Fruit fly (Drosophila melanogaster) whole organism, embryonic: ENCODE results near the gene CG7120.

Experiments
- B-H1 ChIP-seq: fragments of 200-800 bp; sonication (Bioruptor generic); IDR thresholded peaks from 3 replicates; pipeline ENCODE4 v1.3.6; 2022; ENCODE audit warnings: missing biosample characterization, missing genetic modification characterization
- CG10267 ChIP-seq: fragments of 200-800 bp; sonication (Bioruptor generic); optimal IDR thresholded peaks from 2 replicates; lab custom pipeline; 2018; ENCODE audit warnings: missing biosample characterization, mild to moderate bottlenecking, missing genetic modification characterization, moderate library complexity
- CG11247 ChIP-seq: fragments of 200-800 bp; sonication (Bioruptor generic); IDR thresholded peaks from 2 replicates; pipeline ENCODE4 v1.3.6; 2022; ENCODE audit warnings: missing biosample characterization, missing genetic modification characterization
- CG14860 ChIP-seq: fragments of 200-800 bp; sonication (Bioruptor generic); IDR thresholded peaks from 3 replicates; pipeline ENCODE4 v1.3.6; 2022; ENCODE audit warnings: missing biosample characterization, missing genetic modification characterization; ENCODE audit not compliant: partially characterized antibody
- CG17359 ChIP-seq: fragments of 200-800 bp; sonication (Bioruptor generic); optimal IDR thresholded peaks from 3 replicates; lab custom pipeline; 2018; ENCODE audit warnings: missing biosample characterization, mild to moderate bottlenecking, missing genetic modification characterization, moderate library complexity
- CG17612 ChIP-seq: fragments of 200-800 bp; sonication (Bioruptor generic); IDR thresholded peaks from 2 replicates; pipeline ENCODE4 v1.3.6; 2022; ENCODE audit warnings: missing biosample characterization, missing genetic modification characterization
- CG1832 ChIP-seq: fragments of 200-800 bp; sonication (Bioruptor generic); optimal IDR thresholded peaks from 2 replicates; lab custom pipeline; 2017; ENCODE audit warnings: missing biosample characterization, mild to moderate bottlenecking, missing genetic modification characterization, inconsistent platforms
- CG18476 ChIP-seq: fragments of 200-800 bp; sonication (Bioruptor generic); optimal IDR thresholded peaks from 2 replicates; lab custom pipeline; 2016; ENCODE audit warnings: missing biosample characterization, mild to moderate bottlenecking, missing genetic modification characterization
- CG18764 ChIP-seq: fragments of 200-800 bp; sonication (Bioruptor generic); optimal IDR thresholded peaks from 3 replicates; lab custom pipeline; 2016; ENCODE audit warnings: missing biosample characterization, missing genetic modification characterization
- CG30020 ChIP-seq: fragments of 200-800 bp; optimal IDR thresholded peaks from 2 replicates; lab custom pipeline; 2019; ENCODE audit warnings: missing biosample characterization, mild to moderate bottlenecking, missing genetic modification characterization, moderate library complexity
- CG32767 ChIP-seq: fragments of 200-800 bp; sonication (Bioruptor generic); IDR thresholded peaks from 2 replicates; pipeline ENCODE4 v1.3.6; 2022; ENCODE audit warnings: missing biosample characterization, missing genetic modification characterization
- CG33213 ChIP-seq: fragments of 200-800 bp; sonication (Bioruptor generic); optimal IDR thresholded peaks from 3 replicates; lab custom pipeline; 2016; ENCODE audit warnings: missing biosample characterization, missing genetic modification characterization
- CG33557 ChIP-seq: fragments of 200-800 bp; sonication (Bioruptor generic); optimal IDR thresholded peaks from 2 replicates; lab custom pipeline; 2019; ENCODE audit warnings: missing biosample characterization, mild to moderate bottlenecking, missing genetic modification characterization, moderate library complexity
- CG34224 ChIP-seq: fragments of 200-800 bp; sonication (Bioruptor generic); IDR thresholded peaks from 3 replicates; pipeline ENCODE4 v1.3.6; 2022; ENCODE audit warnings: missing biosample characterization, missing genetic modification characterization; ENCODE audit not compliant: partially characterized antibody
- CG4820 ChIP-seq: fragments of 200-800 bp; sonication (Bioruptor generic); optimal IDR thresholded peaks from 3 replicates; lab custom pipeline; 2016; ENCODE audit warnings: missing biosample characterization, missing genetic modification characterization
- CG6254 ChIP-seq: fragments of 200-800 bp; sonication (Bioruptor generic); optimal IDR thresholded peaks from 3 replicates; lab custom pipeline; 2017; ENCODE audit warnings: mild to moderate bottlenecking, missing biosample characterization, missing genetic modification reagents, missing genetic modification characterization
- CG7928 ChIP-seq: fragments of 200-800 bp; sonication (Bioruptor generic); optimal IDR thresholded peaks from 2 replicates; lab custom pipeline; 2017; ENCODE audit warnings: missing biosample characterization, mild to moderate bottlenecking, missing genetic modification characterization
- CG7963 ChIP-seq: fragments of 200-800 bp; sonication (Bioruptor generic); IDR thresholded peaks from 3 replicates; pipeline ENCODE4 v1.3.6; 2022; ENCODE audit warnings: missing biosample characterization, missing genetic modification characterization; ENCODE audit not compliant: partially characterized antibody
- CG9817 ChIP-seq: fragments of 200-800 bp; sonication (Bioruptor generic); optimal IDR thresholded peaks from 2 replicates; lab custom pipeline; 2018; ENCODE audit warnings: missing biosample characterization, mild to moderate bottlenecking, missing genetic modification characterization, moderate library complexity
- Dp ChIP-seq: fragments of 200-800 bp; sonication (Bioruptor generic); optimal IDR thresholded peaks from 2 replicates; lab custom pipeline; 2018; ENCODE audit warnings: missing biosample characterization, mild to moderate bottlenecking, missing genetic modification characterization, moderate library complexity
- Fer2 ChIP-seq: fragments of 200-800 bp; sonication (Bioruptor generic); optimal IDR thresholded peaks from 2 replicates; lab custom pipeline; 2018; ENCODE audit warnings: missing biosample characterization, mild to moderate bottlenecking, missing genetic modification characterization, moderate library complexity
- HHEX ChIP-seq: fragments of 200-800 bp; sonication (Bioruptor generic); optimal IDR thresholded peaks from 3 replicates; lab custom pipeline; 2017; ENCODE audit warnings: missing biosample characterization, mild to moderate bottlenecking, missing genetic modification characterization, missing genetic modification reagents
- Hey ChIP-seq: fragments of 200-800 bp; sonication (Bioruptor generic); optimal IDR thresholded peaks from 3 replicates; lab custom pipeline; 2018; ENCODE audit warnings: missing biosample characterization, mild to moderate bottlenecking, missing genetic modification characterization
- Hr51 ChIP-seq, 2 experiments: fragments of 200-800 bp; sonication (Bioruptor generic); optimal IDR thresholded peaks; 2 replicates in 1 of 2; 3 replicates in 1 of 2; lab custom pipeline; 2016 to 2018; ENCODE audit warnings: missing biosample characterization in 2 of 2, missing genetic modification characterization in 2 of 2, mild to moderate bottlenecking in 1 of 2, moderate library complexity in 1 of 2
- Lpt ChIP-seq: fragments of >200 bp; optimal IDR thresholded peaks from 2 replicates; lab custom pipeline; 2018; ENCODE audit warnings: missing biosample characterization, missing genetic modification characterization
- NC2β ChIP-seq: fragments of 200-800 bp; sonication (Bioruptor generic); optimal IDR thresholded peaks from 2 replicates; lab custom pipeline; 2016; ENCODE audit warnings: missing biosample characterization, missing genetic modification characterization
- Nf-YB ChIP-seq: fragments of 200-800 bp; sonication (Bioruptor generic); optimal IDR thresholded peaks from 3 replicates; lab custom pipeline; 2019; ENCODE audit warnings: missing biosample characterization, mild to moderate bottlenecking, missing genetic modification characterization, moderate library complexity
- Ravus ChIP-seq: fragments of 200-800 bp; sonication (Bioruptor generic); IDR thresholded peaks from 2 replicates; pipeline ENCODE4 v1.3.6; 2022; ENCODE audit warnings: missing biosample characterization, missing genetic modification characterization
- Six4 ChIP-seq: fragments of 200-800 bp; sonication (Bioruptor generic); optimal IDR thresholded peaks from 2 replicates; lab custom pipeline; 2016; ENCODE audit warnings: missing biosample characterization, missing genetic modification characterization
- Stat92E ChIP-seq, 3 experiments: fragments of >200 bp in 2 of 3; fragments of 200-800 bp in 1 of 3; sonication (Bioruptor generic) in 1 of 3; optimal IDR thresholded peaks; 2 replicates each; lab custom pipeline; 2017 to 2019; ENCODE audit warnings: missing biosample characterization in 3 of 3, missing genetic modification characterization in 3 of 3, mild to moderate bottlenecking in 1 of 3, moderate library complexity in 1 of 3
- Tbp ChIP-seq: fragments of >200 bp; optimal IDR thresholded peaks from 2 replicates; lab custom pipeline; 2018; ENCODE audit warnings: missing biosample characterization, missing genetic modification characterization
- Vsx1 ChIP-seq: fragments of 200-800 bp; sonication (Bioruptor generic); optimal IDR thresholded peaks from 2 replicates; lab custom pipeline; 2017; ENCODE audit warnings: missing biosample characterization, mild to moderate bottlenecking, missing genetic modification characterization, missing genetic modification reagents
- amos ChIP-seq: fragments of 200-800 bp; sonication (Bioruptor generic); IDR thresholded peaks from 2 replicates; pipeline ENCODE4 v1.3.6; 2022; ENCODE audit warnings: missing biosample characterization, missing genetic modification characterization; ENCODE audit not compliant: partially characterized antibody
- ato ChIP-seq: fragments of 200-800 bp; sonication (Bioruptor generic); IDR thresholded peaks from 2 replicates; pipeline ENCODE4 v1.3.6; 2022; ENCODE audit warnings: missing biosample characterization, missing genetic modification characterization; ENCODE audit not compliant: partially characterized antibody
- bcd ChIP-seq: fragments of 200-800 bp; sonication (Bioruptor generic); optimal IDR thresholded peaks from 2 replicates; lab custom pipeline; 2017; ENCODE audit warnings: missing biosample characterization, mild to moderate bottlenecking, missing genetic modification characterization
- chif ChIP-seq, 2 experiments: fragments of 200-800 bp; sonication (Bioruptor generic); optimal IDR thresholded peaks; 3 replicates each; lab custom pipeline; 2016; ENCODE audit warnings: missing biosample characterization in 2 of 2, missing genetic modification characterization in 2 of 2
- dan ChIP-seq: fragments of 200-800 bp; sonication (Bioruptor generic); IDR thresholded peaks from 2 replicates; pipeline ENCODE4 v1.3.6; 2022; ENCODE audit warnings: missing biosample characterization, missing genetic modification characterization
- en ChIP-seq: fragments of 200-800 bp; sonication (Bioruptor generic); optimal IDR thresholded peaks from 2 replicates; lab custom pipeline; 2016; ENCODE audit warnings: missing biosample characterization, missing genetic modification characterization
- eyg ChIP-seq: fragments of 200-800 bp; sonication (Bioruptor generic); optimal IDR thresholded peaks from 3 replicates; lab custom pipeline; 2016; ENCODE audit warnings: missing biosample characterization, missing genetic modification characterization
- gce ChIP-seq: fragments of 200-800 bp; sonication (Bioruptor generic); IDR thresholded peaks from 3 replicates; pipeline ENCODE4 v1.3.6; 2022; ENCODE audit warnings: missing biosample characterization, missing genetic modification characterization
- inv ChIP-seq: fragments of 200-800 bp; sonication (Bioruptor generic); IDR thresholded peaks from 2 replicates; pipeline ENCODE4 v1.3.6; 2022; ENCODE audit warnings: missing biosample characterization, missing genetic modification characterization; ENCODE audit not compliant: partially characterized antibody
- ken ChIP-seq: fragments of 200-800 bp; sonication (Bioruptor generic); IDR thresholded peaks from 3 replicates; pipeline ENCODE4 v1.3.6; 2022; ENCODE audit warnings: missing biosample characterization, missing genetic modification characterization
- sr ChIP-seq: fragments of 200-800 bp; sonication (Bioruptor generic); IDR thresholded peaks from 3 replicates; pipeline ENCODE4 v1.3.6; 2022; ENCODE audit warnings: missing biosample characterization, missing genetic modification characterization
- ssp ChIP-seq: fragments of 200-800 bp; sonication (Bioruptor generic); IDR thresholded peaks from 2 replicates; pipeline ENCODE4 v1.3.6; 2022; ENCODE audit warnings: missing biosample characterization, missing genetic modification characterization
- twi ChIP-seq: fragments of 200-800 bp; optimal IDR thresholded peaks from 2 replicates; lab custom pipeline; 2019; ENCODE audit warnings: missing biosample characterization, mild to moderate bottlenecking, missing genetic modification characterization, moderate library complexity
- vnd ChIP-seq: fragments of 200-800 bp; sonication (Bioruptor generic); IDR thresholded peaks from 3 replicates; pipeline ENCODE4 v1.3.6; 2022; ENCODE audit warnings: missing biosample characterization, missing genetic modification characterization; ENCODE audit not compliant: partially characterized antibody
- wor ChIP-seq: fragments of 200-800 bp; sonication (Bioruptor generic); IDR thresholded peaks from 2 replicates; pipeline ENCODE4 v1.3.6; 2022; ENCODE audit warnings: missing biosample characterization, missing genetic modification characterization

The CG7120 gene

dm6 chr3L:8441745-8442575 lies 46.2 kb downstream of the CG7120 start, which contains the start of gene Unr (continued):
- TF ChIP-seq CG18764 (GFP tag; lab: Kevin White, UChicago) = peak; percentile 34
- TF ChIP-seq CG11247 = peak; percentile 81
- TF ChIP-seq CG6254 (GFP tag; lab: Kevin White, UChicago) = peak; percentile 32
- peak; percentile 49 for TF ChIP-seq Six4
- TF ChIP-seq bcd = peak; percentile 75
- TF ChIP-seq CG17612 (GFP tag; lab: Robert Waterston, UW) = peak; percentile 48; the same call in 1 of the 2 replicates
- TF ChIP-seq CG30020 (tag; lab: Kevin White, UChicago) = peak; percentile 8
- TF ChIP-seq sr (GFP tag; lab: Robert Waterston, UW) = no peak
- peak; percentile 19 for TF ChIP-seq Ravus
- TF ChIP-seq wor (GFP tag; lab: Robert Waterston, UW) = no peak
- TF ChIP-seq chif (GFP tag; optimal IDR thresholded peaks at IDR 0.05; lab: Kevin White, UChicago) = peak; percentile 58 to 74
- TF ChIP-seq CG17359 = peak; percentile 78
- no peak for TF ChIP-seq Tbp (GFP tag; lab: Kevin White, UChicago)
- TF ChIP-seq Nf-YB (GFP tag; lab: Kevin White, UChicago) = peak; percentile 20
- peak; percentile 75 for TF ChIP-seq NC2β
- TF ChIP-seq CG10267 = peak; percentile 93
- no peak for TF ChIP-seq CG34224 (GFP tag; lab: Robert Waterston, UW)
- TF ChIP-seq eyg (GFP tag; lab: Kevin White, UChicago) = peak; percentile 53
- no peak for TF ChIP-seq inv
- no peak for TF ChIP-seq CG1832
- TF ChIP-seq vnd (GFP tag; lab: Robert Waterston, UW) = no peak
- TF ChIP-seq ken = peak; percentile 86; the same call in 1 of the 3 replicates
- TF ChIP-seq Fer2 (tag; lab: Kevin White, UChicago) = peak; percentile 69
- peak; percentile 18 for TF ChIP-seq en
- TF ChIP-seq CG4820 = peak; percentile 63
- TF ChIP-seq Hey (tag; lab: Kevin White, UChicago) = no peak
- TF ChIP-seq Hr51 (GFP tag; optimal IDR thresholded peaks at IDR 0.05; lab: Kevin White, UChicago) = peak; percentile 77 to 86
- no peak for TF ChIP-seq ato (GFP tag; lab: Robert Waterston, UW)
- peak; percentile 29 for TF ChIP-seq CG7928 (GFP tag; lab: Kevin White, UChicago)
- TF ChIP-seq CG14860 (GFP tag; lab: Robert Waterston, UW) = peak; percentile 15; the same call in 1 of the 3 replicates
- peak; percentile 29 for TF ChIP-seq Dp (GFP tag; lab: Kevin White, UChicago)
- TF ChIP-seq CG9817 (tag; lab: Kevin White, UChicago) = peak; percentile 74
- TF ChIP-seq twi = peak; percentile 52
- TF ChIP-seq amos = no peak; the same call in 1 of the 2 replicates
- peak; percentile 79 for TF ChIP-seq B-H1 (GFP tag; lab: Robert Waterston, UW)
- TF ChIP-seq CG32767 (GFP tag; lab: Robert Waterston, UW) = no peak
- TF ChIP-seq CG7963 (GFP tag; lab: Robert Waterston, UW) = no peak
- TF ChIP-seq CG18476 (GFP tag; lab: Kevin White, UChicago) = peak; percentile 67
- TF ChIP-seq Lpt (GFP tag; lab: Kevin White, UChicago) = no peak
- peak; percentile 74; the same call in 2 of the 3 replicates for TF ChIP-seq gce
- peak in 2 of 3 experiments; percentile 28 to 51 for TF ChIP-seq Stat92E (GFP tag; optimal IDR thresholded peaks at IDR 0.05; lab: Kevin White, UChicago)
- peak; percentile 65 for TF ChIP-seq CG33557
- peak; percentile 64 for TF ChIP-seq CG33213 (GFP tag; lab: Kevin White, UChicago)
- no peak for TF ChIP-seq dan (GFP tag; lab: Robert Waterston, UW)
- TF ChIP-seq HHEX (GFP tag; lab: Kevin White, UChicago) = peak; percentile 73
- peak; percentile 50; the same call in 1 of the 2 replicates for TF ChIP-seq ssp
- TF ChIP-seq Vsx1 (GFP tag; lab: Kevin White, UChicago) = peak; percentile 18
